Worm (Caenorhabditis elegans): Measurements from ENCODE around the gene his-60.

Gene his-60

ce11 chrIV:7454890-7455289 lies 32.9 kb downstream of the his-60 start:
- TF ChIP-seq snpc-1.1 (tag; optimal IDR thresholded peaks at IDR 0.05; ENCODE audit: insufficient read depth): no peak
- TF ChIP-seq cebp-2 (GFP tag; IDR thresholded peaks at IDR 0.05): no peak
- TF ChIP-seq lir-1 (GFP tag; conservative IDR thresholded peaks at IDR 0.05): no peak
- no peak for TF ChIP-seq mes-4 (tag; optimal IDR thresholded peaks at IDR 0.05)
- no peak for TF ChIP-seq ceh-40 (GFP tag; IDR thresholded peaks at IDR 0.05)
- no peak for TF ChIP-seq ztf-3 (GFP tag; optimal IDR thresholded peaks at IDR 0.05)
- TF ChIP-seq ceh-58 (GFP tag; IDR thresholded peaks at IDR 0.05): no peak
- TF ChIP-seq ceh-27 (GFP tag; optimal IDR thresholded peaks at IDR 0.05): no peak
- no peak for TF ChIP-seq madf-10 (tag; optimal IDR thresholded peaks at IDR 0.05)
- TF ChIP-seq dox-1 (GFP tag; IDR thresholded peaks at IDR 0.05): no peak
- no peak for TF ChIP-seq K12H6.12 (tag; optimal IDR thresholded peaks at IDR 0.05)
- TF ChIP-seq akir-1 (GFP tag; optimal IDR thresholded peaks at IDR 0.05): no peak
- no peak for TF ChIP-seq Y53F4B.3 (GFP tag; IDR thresholded peaks at IDR 0.05)
- TF ChIP-seq nhr-80 (tag; optimal IDR thresholded peaks at IDR 0.05): no peak
- TF ChIP-seq tbp1 (GFP tag; optimal IDR thresholded peaks at IDR 0.05): no peak
- TF ChIP-seq snpc-1.3 (tag; optimal IDR thresholded peaks at IDR 0.05; ENCODE audit: insufficient read depth): no peak
- TF ChIP-seq ets-4 (GFP tag; optimal IDR thresholded peaks at IDR 0.05): no peak
- TF ChIP-seq ztf-28 (GFP tag; IDR thresholded peaks at IDR 0.05): no peak
- TF ChIP-seq F33H1.4 (GFP tag; IDR thresholded peaks at IDR 0.05): no peak

ce11 chrIV:7453661-7454159 lies 34.1 kb downstream of the his-60 start:
- TF ChIP-seq F10E7.11 (tag; optimal IDR thresholded peaks at IDR 0.05) (no peak), rcor-1 (GFP tag; IDR thresholded peaks at IDR 0.05) (no peak), nhr-27 (tag; optimal IDR thresholded peaks at IDR 0.05) (no peak), chd-7 (tag; optimal IDR thresholded peaks at IDR 0.05) (no peak), dpl-1 (GFP tag; optimal IDR thresholded peaks at IDR 0.05) (no peak), dox-1 (GFP tag; IDR thresholded peaks at IDR 0.05) (no peak), ZK185.1 (tag; optimal IDR thresholded peaks at IDR 0.05; ENCODE audit: poor library complexity, severe bottlenecking) (no peak), Y53F4B.3 (GFP tag; IDR thresholded peaks at IDR 0.05) (no peak), fkh-3 (tag; optimal IDR thresholded peaks at IDR 0.05) (no peak), egl-18 (GFP tag; IDR thresholded peaks at IDR 0.05) (no peak), gei-17 (GFP tag; optimal IDR thresholded peaks at IDR 0.05) (no peak), ztf-22 (GFP tag; optimal IDR thresholded peaks at IDR 0.05) (no peak), lin-26 (GFP tag; IDR thresholded peaks at IDR 0.05) (no peak), F55B11.4 (tag; optimal IDR thresholded peaks at IDR 0.05; ENCODE audit: borderline replicate concordance, insufficient read depth) (no peak), athp-1 (tag; optimal IDR thresholded peaks at IDR 0.05) (no peak), Y79H2A.3 (GFP tag; conservative IDR thresholded peaks at IDR 0.05) (no peak), aptf-3 (GFP tag; IDR thresholded peaks at IDR 0.05) (no peak)

- TF ChIP-seq B0035.1 (tag; optimal IDR thresholded peaks at IDR 0.05) (no peak), zfh-2 (GFP tag; conservative IDR thresholded peaks at IDR 0.05) (no peak), F37B4.10 (GFP tag; IDR thresholded peaks at IDR 0.05) (no peak), nhr-120 (GFP tag; IDR thresholded peaks at IDR 0.05) (no peak), T26A5.8 (tag; optimal IDR thresholded peaks at IDR 0.05) (no peak), hsf-1 (GFP tag; IDR thresholded peaks at IDR 0.05) (no peak), egl-44 (GFP tag; IDR thresholded peaks at IDR 0.05) (no peak), mes-4 (tag; optimal IDR thresholded peaks at IDR 0.05) (no peak), nhr-179 (tag; optimal IDR thresholded peaks at IDR 0.05) (no peak), rec-8 (tag; optimal IDR thresholded peaks at IDR 0.05) (no peak), B0019.2 (GFP tag; conservative IDR thresholded peaks at IDR 0.05) (no peak), fkh-3 (tag; optimal IDR thresholded peaks at IDR 0.05) (no peak), ceh-27 (GFP tag; optimal IDR thresholded peaks at IDR 0.05) (no peak)
Observed at ce11 chrIV:7451345-7451744, 36.4 kb downstream of the his-60 start, which contains the start of gene tes-1. TSS of gene tes-1 (minus strand) at chrIV:7451445.
